Fruit fly (Drosophila melanogaster) S2 (cell line): Measurements from ENCODE around the gene Eig71Eb.

Experiments
- CG8478 ChIP-seq: fragments of >200 bp; optimal IDR thresholded peaks from 2 replicates; lab custom pipeline; 2018
- CTCF ChIP-seq, 2 experiments: fragments of >200 bp; optimal IDR thresholded peaks; 2 replicates each; lab custom pipeline; 2018

Eig71Eb gene

dm6 chr3L:15634368-15635075 lies 15.2 kb upstream of the Eig71Eb start:
- TF ChIP-seq CG8478 (lab: Kevin White, UChicago) (no peak), CTCF (optimal IDR thresholded peaks at IDR 0.05; lab: Kevin White, UChicago) (no peak)

- TF ChIP-seq CG8478 (lab: Kevin White, UChicago): no peak
Observed at dm6 chr3L:15636359-15636758, 13.4 kb upstream of the Eig71Eb start.

- TF ChIP-seq CG8478 (lab: Kevin White, UChicago) (no peak), CTCF (optimal IDR thresholded peaks at IDR 0.05; lab: Kevin White, UChicago) (peak in 1 of 2 experiments; percentile 22)
Observed at dm6 chr3L:15636978-15637377, 12.8 kb upstream of the Eig71Eb start.

dm6 chr3L:15637618-15638017 lies 12.1 kb upstream of the Eig71Eb start:
- no peak for TF ChIP-seq CTCF (optimal IDR thresholded peaks at IDR 0.05; lab: Kevin White, UChicago)
- TF ChIP-seq CG8478 (lab: Kevin White, UChicago): no peak

- no peak for TF ChIP-seq CTCF (optimal IDR thresholded peaks at IDR 0.05; lab: Kevin White, UChicago)
- no peak for TF ChIP-seq CG8478 (lab: Kevin White, UChicago)
Observed at dm6 chr3L:15638524-15638923, 11.2 kb upstream of the Eig71Eb start.

dm6 chr3L:15639978-15640377 lies 9.8 kb upstream of the Eig71Eb start:
- no peak for TF ChIP-seq CTCF (optimal IDR thresholded peaks at IDR 0.05; lab: Kevin White, UChicago)
- no peak for TF ChIP-seq CG8478 (lab: Kevin White, UChicago)

- TF ChIP-seq CTCF (optimal IDR thresholded peaks at IDR 0.05; lab: Kevin White, UChicago): no peak
- TF ChIP-seq CG8478 (lab: Kevin White, UChicago): no peak
Observed at dm6 chr3L:15641590-15642019, 8.1 kb upstream of the Eig71Eb start.

dm6 chr3L:15646182-15646581 lies 3.6 kb upstream of the Eig71Eb start:
- TF ChIP-seq CG8478 (lab: Kevin White, UChicago): no peak
- TF ChIP-seq CTCF (optimal IDR thresholded peaks at IDR 0.05; lab: Kevin White, UChicago): no peak

dm6 chr3L:15647712-15648621 lies 1.8 kb upstream of the Eig71Eb start, which contains the start of the genes comm3 and CG43083:
comm3 (minus strand) TSS chr3L:15647762.
CG43083 (plus strand) TSS chr3L:15648571.
- TF ChIP-seq CG8478 (lab: Kevin White, UChicago) (no peak), CTCF (optimal IDR thresholded peaks at IDR 0.05; lab: Kevin White, UChicago) (no peak)

- TF ChIP-seq CTCF (optimal IDR thresholded peaks at IDR 0.05; lab: Kevin White, UChicago) (no peak), CG8478 (lab: Kevin White, UChicago) (no peak)
Observed at dm6 chr3L:15650552-15650951, 816 bp downstream of the Eig71Eb start, which contains the start of gene CG43084. CG43084 (plus strand) TSS chr3L:15650852.

dm6 chr3L:15652154-15652553 lies 2.4 kb downstream of the Eig71Eb start, which contains the start of the genes Eig71Ec and Eig71Ed:
Eig71Ec (minus strand) TSS chr3L:15652254.
Eig71Ed (plus strand) TSS chr3L:15652537.
- no peak for TF ChIP-seq CG8478 (lab: Kevin White, UChicago)
- TF ChIP-seq CTCF (optimal IDR thresholded peaks at IDR 0.05; lab: Kevin White, UChicago): no peak

- no peak for TF ChIP-seq CG8478 (lab: Kevin White, UChicago)
- TF ChIP-seq CTCF (optimal IDR thresholded peaks at IDR 0.05; lab: Kevin White, UChicago): no peak
Observed at dm6 chr3L:15655910-15656309, 6.2 kb downstream of the Eig71Eb start, which contains the start of gene Eig71Ee. Eig71Ee (minus strand) TSS chr3L:15656010.

dm6 chr3L:15657290-15657689 lies 7.6 kb downstream of the Eig71Eb start, which contains the start of the genes Eig71Ef and Eig71Eg:
Eig71Ef (minus strand) TSS chr3L:15657390.
Eig71Eg (plus strand) TSS chr3L:15657628.
- TF ChIP-seq CG8478 (lab: Kevin White, UChicago) (no peak), CTCF (optimal IDR thresholded peaks at IDR 0.05; lab: Kevin White, UChicago) (no peak)

- no peak for TF ChIP-seq CTCF (optimal IDR thresholded peaks at IDR 0.05; lab: Kevin White, UChicago)
- TF ChIP-seq CG8478 (lab: Kevin White, UChicago): no peak
Observed at dm6 chr3L:15659341-15659740, 9.6 kb downstream of the Eig71Eb start, which contains the start of the genes Eig71Eh and Eig71Ei. Eig71Eh (minus strand) TSS chr3L:15659441. Eig71Ei (plus strand) TSS chr3L:15659707.
